Worm (Caenorhabditis elegans) whole organism, L3 larva: ENCODE results near the gene srr-8.

Experiments used
- ZK546.5 ChIP-seq: sonication (generic microtip); optimal IDR thresholded peaks from 2 replicates; lab custom pipeline; 2017; ENCODE audit warnings: missing biosample characterization, missing genetic modification characterization
- aly-2 ChIP-seq: fragments of 150-350 bp; optimal IDR thresholded peaks from 2 replicates; lab custom pipeline; 2014; ENCODE audit warnings: missing biosample characterization, missing genetic modification characterization
- ama-1 ChIP-seq: fragments of 150-350 bp; optimal IDR thresholded peaks from 2 replicates; lab custom pipeline; 2018
- ceh-28 ChIP-seq: fragments of 150-350 bp; optimal IDR thresholded peaks from 2 replicates; lab custom pipeline; 2014; ENCODE audit warnings: missing biosample characterization, missing genetic modification reagents, missing genetic modification characterization
- ceh-82 ChIP-seq: fragments of 150-350 bp; optimal IDR thresholded peaks from 2 replicates; lab custom pipeline; 2014; ENCODE audit warnings: missing biosample characterization, missing genetic modification characterization
- ceh-9 ChIP-seq: sonication (generic microtip); optimal IDR thresholded peaks from 2 replicates; lab custom pipeline; 2018; ENCODE audit warnings: missing biosample characterization, missing genetic modification characterization
- daf-12 ChIP-seq: fragments of 150-350 bp; optimal IDR thresholded peaks from 2 replicates; lab custom pipeline; 2014; ENCODE audit warnings: missing biosample characterization, missing genetic modification reagents, missing genetic modification characterization
- egl-27 ChIP-seq: sonication (generic microtip); optimal IDR thresholded peaks from 4 replicates; lab custom pipeline; 2017; ENCODE audit warnings: missing biosample characterization, missing genetic modification reagents, missing genetic modification characterization
- elt-1 ChIP-seq: fragments of 150-350 bp; optimal IDR thresholded peaks from 2 replicates; lab custom pipeline; 2014; ENCODE audit warnings: missing biosample characterization, missing genetic modification characterization
- elt-2 ChIP-seq: sonication (generic microtip); optimal IDR thresholded peaks from 2 replicates; lab custom pipeline; 2016; ENCODE audit warnings: missing genetic modification reagents, mild to moderate bottlenecking, missing genetic modification characterization, missing compliant biosample characterization
- elt-3 ChIP-seq, 3 experiments: fragments of 150-350 bp in 1 of 3; sonication (generic microtip) in 2 of 3; optimal IDR thresholded peaks; 2 replicates in 2 of 3; 4 replicates in 1 of 3; lab custom pipeline; 2014 to 2017; ENCODE audit warnings: missing biosample characterization in 3 of 3, missing genetic modification characterization in 3 of 3
- eor-1 ChIP-seq, 2 experiments: fragments of 150-350 bp; optimal IDR thresholded peaks; 2 replicates each; lab custom pipeline; 2014 to 2018; ENCODE audit warnings: missing biosample characterization in 2 of 2, missing genetic modification characterization in 2 of 2
- fkh-10 ChIP-seq: sonication (generic microtip); optimal IDR thresholded peaks from 2 replicates; lab custom pipeline; 2017; ENCODE audit warnings: missing biosample characterization, missing genetic modification reagents, missing genetic modification characterization
- fkh-2 ChIP-seq: fragments of 150-350 bp; optimal IDR thresholded peaks from 2 replicates; lab custom pipeline; 2014; ENCODE audit warnings: missing biosample characterization, missing genetic modification reagents, missing genetic modification characterization
- fos-1 ChIP-seq: fragments of 150-350 bp; optimal IDR thresholded peaks from 2 replicates; lab custom pipeline; 2014; ENCODE audit warnings: missing biosample characterization, missing genetic modification characterization
- hmg-11 ChIP-seq: sonication (generic microtip); optimal IDR thresholded peaks from 2 replicates; lab custom pipeline; 2016; ENCODE audit warnings: missing genetic modification characterization, missing compliant biosample characterization
- jun-1 ChIP-seq: fragments of 150-350 bp; optimal IDR thresholded peaks from 2 replicates; lab custom pipeline; 2014; ENCODE audit warnings: missing biosample characterization, missing genetic modification reagents, missing genetic modification characterization
- lin-39 ChIP-seq: fragments of 150-350 bp; optimal IDR thresholded peaks from 2 replicates; lab custom pipeline; 2018; ENCODE audit warnings: missing biosample characterization, missing genetic modification reagents, missing genetic modification characterization
- lsy-12 ChIP-seq: sonication (generic microtip); optimal IDR thresholded peaks from 2 replicates; lab custom pipeline; 2016; ENCODE audit warnings: mild to moderate bottlenecking, missing genetic modification characterization, missing compliant biosample characterization
- mdl-1 ChIP-seq: fragments of 150-350 bp; optimal IDR thresholded peaks from 2 replicates; lab custom pipeline; 2014; ENCODE audit warnings: missing biosample characterization, missing genetic modification characterization
- mml-1 ChIP-seq: fragments of 150-350 bp; sonication (generic microtip); optimal IDR thresholded peaks from 3 replicates; lab custom pipeline; 2014; ENCODE audit warnings: missing biosample characterization, missing genetic modification characterization
- nfya-1 ChIP-seq: sonication (generic microtip); optimal IDR thresholded peaks from 2 replicates; lab custom pipeline; 2017; ENCODE audit warnings: missing genetic modification characterization, mild to moderate bottlenecking, missing compliant biosample characterization, antibody characterized with exemption, moderate library complexity; ENCODE audit not compliant: insufficient read depth
- nhr-12 ChIP-seq: fragments of 150-350 bp; optimal IDR thresholded peaks from 2 replicates; lab custom pipeline; 2014; ENCODE audit warnings: missing biosample characterization, missing genetic modification characterization
- nhr-23 ChIP-seq: fragments of 150-350 bp; optimal IDR thresholded peaks from 2 replicates; lab custom pipeline; 2014; ENCODE audit warnings: missing biosample characterization, missing genetic modification reagents, missing genetic modification characterization
- nhr-237 ChIP-seq: fragments of 150-350 bp; optimal IDR thresholded peaks from 2 replicates; lab custom pipeline; 2014; ENCODE audit warnings: missing biosample characterization, missing genetic modification characterization
- nhr-25 ChIP-seq: sonication (generic microtip); optimal IDR thresholded peaks from 2 replicates; lab custom pipeline; 2017; ENCODE audit warnings: missing biosample characterization, missing genetic modification characterization
- nhr-28 ChIP-seq: fragments of 150-350 bp; optimal IDR thresholded peaks from 2 replicates; lab custom pipeline; 2014; ENCODE audit warnings: missing biosample characterization, missing genetic modification characterization
- nhr-43 ChIP-seq: sonication (generic microtip); optimal IDR thresholded peaks from 2 replicates; lab custom pipeline; 2016; ENCODE audit warnings: mild to moderate bottlenecking, missing genetic modification characterization, missing compliant biosample characterization; ENCODE audit not compliant: poor library complexity, severe bottlenecking
- nhr-76 ChIP-seq: fragments of 150-350 bp; sonication (generic microtip); optimal IDR thresholded peaks from 5 replicates; lab custom pipeline; 2014; ENCODE audit warnings: missing biosample characterization, missing genetic modification characterization
- nhr-77 ChIP-seq: fragments of 150-350 bp; optimal IDR thresholded peaks from 2 replicates; lab custom pipeline; 2014; ENCODE audit warnings: missing biosample characterization, missing genetic modification characterization
- pha-4 ChIP-seq: fragments of 150-350 bp; optimal IDR thresholded peaks from 2 replicates; lab custom pipeline; 2014; ENCODE audit warnings: missing biosample characterization, missing genetic modification reagents, missing genetic modification characterization
- pqm-1 ChIP-seq: fragments of 150-350 bp; optimal IDR thresholded peaks from 2 replicates; lab custom pipeline; 2017; ENCODE audit warnings: missing biosample characterization, missing genetic modification characterization, inconsistent platforms
- skn-1 ChIP-seq: fragments of 150-350 bp; optimal IDR thresholded peaks from 2 replicates; lab custom pipeline; 2014; ENCODE audit warnings: missing biosample characterization, missing genetic modification characterization
- snpc-4 ChIP-seq: fragments of 150-350 bp; optimal IDR thresholded peaks from 2 replicates; lab custom pipeline; 2014; ENCODE audit warnings: missing biosample characterization, missing genetic modification characterization
- unc-39 ChIP-seq: sonication (generic microtip); optimal IDR thresholded peaks from 4 replicates; lab custom pipeline; 2017; ENCODE audit warnings: missing biosample characterization, missing genetic modification characterization
- unc-62 ChIP-seq: fragments of 150-350 bp; sonication (generic microtip); optimal IDR thresholded peaks from 4 replicates; lab custom pipeline; 2014; ENCODE audit warnings: missing biosample characterization, missing genetic modification reagents, missing genetic modification characterization
- zag-1 ChIP-seq: fragments of 150-350 bp; optimal IDR thresholded peaks from 2 replicates; lab custom pipeline; 2014; ENCODE audit warnings: missing biosample characterization, missing genetic modification characterization
- ztf-11 ChIP-seq: fragments of 150-350 bp; optimal IDR thresholded peaks from 2 replicates; lab custom pipeline; 2014; ENCODE audit warnings: missing biosample characterization, missing genetic modification characterization
- ztf-4 ChIP-seq: fragments of 150-350 bp; optimal IDR thresholded peaks from 2 replicates; lab custom pipeline; 2014; ENCODE audit warnings: missing biosample characterization, missing genetic modification characterization

srr-8 gene

ce11 chrV:5018067-5018466 is 16.6 kb downstream of the srr-8 start:
- TF ChIP-seq ceh-28 (tag; lab: Kevin White, UChicago): no peak
- TF ChIP-seq pqm-1 (tag; lab: Kevin White, UChicago): peak; percentile 85
- peak; percentile 86 for TF ChIP-seq elt-2 (tag; lab: Kevin White, UChicago)

ce11 chrV:5018810-5019274 is 17.4 kb downstream of the srr-8 start, which contains the start of gene srr-4:
TSS of gene srr-4 (plus strand) at chrV:5019224.
- no peak for TF ChIP-seq mml-1 (tag; lab: Kevin White, UChicago)
- no peak for TF ChIP-seq mdl-1 (tag; lab: Kevin White, UChicago)
- peak; percentile 28 for TF ChIP-seq pqm-1 (tag; lab: Kevin White, UChicago)
- TF ChIP-seq elt-2 (tag; lab: Kevin White, UChicago): no peak

ce11 chrV:5023355-5023754 is 21.9 kb downstream of the srr-8 start:
- TF ChIP-seq elt-2 (tag; lab: Kevin White, UChicago) (peak; percentile 2), ceh-82 (no peak), eor-1 (tag; optimal IDR thresholded peaks at IDR 0.05; lab: Kevin White, UChicago) (no peak), egl-27 (tag; lab: Kevin White, UChicago) (no peak), ztf-11 (no peak), daf-12 (tag; lab: Kevin White, UChicago) (no peak)

- TF ChIP-seq pqm-1 (tag; lab: Kevin White, UChicago) (peak; percentile 58), nhr-77 (tag; lab: Kevin White, UChicago) (no peak), daf-12 (tag; lab: Kevin White, UChicago) (no peak), elt-2 (tag; lab: Kevin White, UChicago) (peak; percentile 90), fkh-2 (no peak), nhr-43 (peak; percentile 13)
These were observed 25.0 kb downstream of the srr-8 start for ce11 chrV:5026438-5026837.

- TF ChIP-seq elt-2 (tag; lab: Kevin White, UChicago): peak; percentile 95
- peak; percentile 83 for TF ChIP-seq pqm-1 (tag; lab: Kevin White, UChicago)
- no peak for TF ChIP-seq elt-3 (tag; optimal IDR thresholded peaks at IDR 0.05; lab: Kevin White, UChicago)
- TF ChIP-seq nfya-1 (tag; lab: Kevin White, UChicago): no peak
- TF ChIP-seq mdl-1 (tag; lab: Kevin White, UChicago): peak; percentile 5
These were observed 26.2 kb downstream of the srr-8 start, which contains the start of gene cpt-4 for ce11 chrV:5027640-5028039. TSS of gene cpt-4 (minus strand) at chrV:5027723.

- TF ChIP-seq nhr-23 (tag; lab: Kevin White, UChicago) (no peak), nhr-43 (no peak), fkh-10 (GFP tag; lab: Kevin White, UChicago) (no peak), pha-4 (tag; lab: Kevin White, UChicago) (peak; percentile 28), pqm-1 (tag; lab: Kevin White, UChicago) (peak; percentile 86), nhr-237 (no peak), fkh-2 (no peak), nfya-1 (tag; lab: Kevin White, UChicago) (no peak), egl-27 (tag; lab: Kevin White, UChicago) (no peak), snpc-4 (tag; lab: Kevin White, UChicago) (no peak), mml-1 (tag; lab: Kevin White, UChicago) (no peak), hmg-11 (tag; lab: Kevin White, UChicago) (no peak), ztf-4 (tag; lab: Kevin White, UChicago) (no peak), ztf-11 (no peak), skn-1 (peak; percentile 38), ceh-28 (tag; lab: Kevin White, UChicago) (no peak), lin-39 (tag; lab: Kevin White, UChicago) (no peak), jun-1 (tag; lab: Kevin White, UChicago) (peak; percentile 3), nhr-77 (tag; lab: Kevin White, UChicago) (no peak), elt-2 (tag; lab: Kevin White, UChicago) (peak; percentile 88), nhr-12 (tag; lab: Kevin White, UChicago) (no peak), unc-39 (no peak), ZK546.5 (tag; lab: Kevin White, UChicago) (no peak), elt-3 (tag; optimal IDR thresholded peaks at IDR 0.05; lab: Kevin White, UChicago) (no peak), ceh-9 (tag; lab: Kevin White, UChicago) (no peak), elt-1 (tag; lab: Kevin White, UChicago) (no peak), nhr-76 (no peak), unc-62 (GFP tag; lab: Kevin White, UChicago) (no peak), aly-2 (tag; lab: Kevin White, UChicago) (no peak), ama-1 (no peak), nhr-25 (no peak), lsy-12 (tag; lab: Kevin White, UChicago) (no peak), fos-1 (tag; lab: Kevin White, UChicago) (no peak), zag-1 (no peak), ceh-82 (no peak), nhr-28 (tag; lab: Kevin White, UChicago) (no peak)
These were observed 28.7 kb downstream of the srr-8 start for ce11 chrV:5030212-5030611.
